Worm (Caenorhabditis elegans) whole organism, late embryonic: ENCODE results near the gene F37A8.1.
A peak's percentile ranks its signal among the peaks of the same experiment; 100 is the strongest.

Source experiments
- K02D7.2 ChIP-seq: sonication (generic microtip); optimal IDR thresholded peaks from 2 replicates; lab custom pipeline; 2017; ENCODE audit warnings: mild to moderate bottlenecking, missing genetic modification characterization, missing compliant biosample characterization
- ama-1 ChIP-seq: fragments of 150-350 bp; optimal IDR thresholded peaks from 2 replicates; lab custom pipeline; 2014
- ceh-14 ChIP-seq: sonication (generic microtip); optimal IDR thresholded peaks from 2 replicates; lab custom pipeline; 2016; ENCODE audit warnings: missing genotype, missing genetic modification characterization, missing compliant biosample characterization
- ceh-18 ChIP-seq: sonication (generic microtip); optimal IDR thresholded peaks from 2 replicates; lab custom pipeline; 2016; ENCODE audit warnings: missing genetic modification characterization, missing compliant biosample characterization
- ceh-19 ChIP-seq: fragments of 200-800 bp; sonication (Bioruptor generic); optimal IDR thresholded peaks from 2 replicates; lab custom pipeline; 2018; ENCODE audit warnings: mild to moderate bottlenecking, missing genetic modification characterization, missing compliant biosample characterization
- ceh-2 ChIP-seq: sonication (generic microtip); optimal IDR thresholded peaks from 2 replicates; lab custom pipeline; 2016; ENCODE audit warnings: missing genotype, missing genetic modification characterization, missing compliant biosample characterization
- ceh-22 ChIP-seq: sonication (generic microtip); optimal IDR thresholded peaks from 2 replicates; lab custom pipeline; 2017; ENCODE audit warnings: missing biosample characterization, missing genetic modification characterization
- ceh-30 ChIP-seq: fragments of 150-350 bp; optimal IDR thresholded peaks from 2 replicates; lab custom pipeline; 2014; ENCODE audit warnings: missing biosample characterization, missing genetic modification characterization
- ceh-31 ChIP-seq: sonication (generic microtip); optimal IDR thresholded peaks from 2 replicates; lab custom pipeline; 2016; ENCODE audit warnings: missing genetic modification characterization, missing compliant biosample characterization
- ceh-45 ChIP-seq: fragments of 200-800 bp; sonication (Bioruptor generic); IDR thresholded peaks from 2 replicates; pipeline ENCODE4 v1.3.6; 2022; ENCODE audit warnings: missing genetic modification reagents, missing genetic modification characterization, missing compliant biosample characterization
- ceh-48 ChIP-seq: sonication (generic microtip); optimal IDR thresholded peaks from 2 replicates; lab custom pipeline; 2016; ENCODE audit warnings: missing genetic modification characterization, inconsistent platforms, missing compliant biosample characterization
- ceh-9 ChIP-seq: sonication (generic microtip); optimal IDR thresholded peaks from 2 replicates; lab custom pipeline; 2016; ENCODE audit warnings: mild to moderate bottlenecking, missing genetic modification characterization, inconsistent platforms, missing compliant biosample characterization
- che-1 ChIP-seq: sonication (generic microtip); optimal IDR thresholded peaks from 2 replicates; lab custom pipeline; 2016; ENCODE audit warnings: mild to moderate bottlenecking, missing genetic modification characterization, missing compliant biosample characterization
- dve-1 ChIP-seq: sonication (generic microtip); optimal IDR thresholded peaks from 2 replicates; lab custom pipeline; 2017; ENCODE audit warnings: antibody characterized with exemption, mild to moderate bottlenecking, missing genetic modification characterization, missing compliant biosample characterization
- elt-2 ChIP-seq: sonication (generic microtip); optimal IDR thresholded peaks from 2 replicates; lab custom pipeline; 2016; ENCODE audit warnings: missing genetic modification reagents, missing genetic modification characterization, missing compliant biosample characterization
- elt-4 ChIP-seq: sonication (generic microtip); optimal IDR thresholded peaks from 2 replicates; lab custom pipeline; 2016; ENCODE audit warnings: missing genetic modification characterization, missing compliant biosample characterization
- ets-4 ChIP-seq: sonication (generic microtip); optimal IDR thresholded peaks from 2 replicates; lab custom pipeline; 2016; ENCODE audit warnings: missing genetic modification characterization, missing compliant biosample characterization
- eyg-1 ChIP-seq: sonication (generic microtip); optimal IDR thresholded peaks from 2 replicates; lab custom pipeline; 2016; ENCODE audit warnings: missing genotype, missing genetic modification characterization, missing compliant biosample characterization
- fkh-10 ChIP-seq: fragments of 150-350 bp; optimal IDR thresholded peaks from 2 replicates; lab custom pipeline; 2014; ENCODE audit warnings: missing biosample characterization, missing genetic modification reagents, missing genetic modification characterization
- fkh-6 ChIP-seq: sonication (generic microtip); optimal IDR thresholded peaks from 2 replicates; lab custom pipeline; 2016; ENCODE audit warnings: missing genetic modification characterization, missing compliant biosample characterization
- gmeb-2 ChIP-seq: sonication (generic microtip); optimal IDR thresholded peaks from 2 replicates; lab custom pipeline; 2016; ENCODE audit warnings: missing genetic modification characterization, inconsistent platforms, missing compliant biosample characterization
- hlh-13 ChIP-seq: fragments of 200-800 bp; sonication (Bioruptor generic); optimal IDR thresholded peaks from 2 replicates; lab custom pipeline; 2018; ENCODE audit warnings: mild to moderate bottlenecking, missing genetic modification characterization, missing compliant biosample characterization
- hlh-30 ChIP-seq: sonication (generic microtip); optimal IDR thresholded peaks from 2 replicates; lab custom pipeline; 2017; ENCODE audit warnings: antibody characterized with exemption, missing genetic modification characterization, missing compliant biosample characterization; ENCODE audit not compliant: insufficient read depth
- lim-6 ChIP-seq: sonication (generic microtip); optimal IDR thresholded peaks from 2 replicates; lab custom pipeline; 2016; ENCODE audit warnings: missing genetic modification characterization, missing compliant biosample characterization
- madf-2 ChIP-seq: sonication (generic microtip); optimal IDR thresholded peaks from 2 replicates; lab custom pipeline; 2017; ENCODE audit warnings: missing genetic modification characterization, missing compliant biosample characterization
- mec-3 ChIP-seq: sonication (generic microtip); optimal IDR thresholded peaks from 2 replicates; lab custom pipeline; 2016; ENCODE audit warnings: borderline replicate concordance, missing genetic modification characterization, missing compliant biosample characterization
- nfya-1 ChIP-seq: sonication (generic microtip); optimal IDR thresholded peaks from 2 replicates; lab custom pipeline; 2017; ENCODE audit warnings: missing genetic modification characterization, mild to moderate bottlenecking, missing compliant biosample characterization, antibody characterized with exemption, moderate library complexity
- nhr-11 ChIP-seq: fragments of 150-350 bp; optimal IDR thresholded peaks from 2 replicates; lab custom pipeline; 2014; ENCODE audit warnings: missing biosample characterization, missing genetic modification characterization
- nhr-232 ChIP-seq: sonication (generic microtip); optimal IDR thresholded peaks from 2 replicates; lab custom pipeline; 2016; ENCODE audit warnings: missing genetic modification characterization, missing compliant biosample characterization
- pat-9 ChIP-seq: fragments of 200-800 bp; sonication (Bioruptor generic); optimal IDR thresholded peaks from 2 replicates; lab custom pipeline; 2018; ENCODE audit warnings: mild to moderate bottlenecking, missing genetic modification characterization, moderate library complexity, missing compliant biosample characterization
- pax-1 ChIP-seq: fragments of 150-350 bp; optimal IDR thresholded peaks from 2 replicates; lab custom pipeline; 2014; ENCODE audit warnings: missing biosample characterization, missing genetic modification characterization
- pha-2 ChIP-seq: sonication (generic microtip); optimal IDR thresholded peaks from 2 replicates; lab custom pipeline; 2017; ENCODE audit warnings: mild to moderate bottlenecking, missing genetic modification characterization, missing compliant biosample characterization
- pqm-1 ChIP-seq: sonication (generic microtip); optimal IDR thresholded peaks from 2 replicates; lab custom pipeline; 2016; ENCODE audit warnings: missing genetic modification characterization, missing compliant biosample characterization
- ref-2 ChIP-seq: sonication (generic microtip); optimal IDR thresholded peaks from 2 replicates; lab custom pipeline; 2016; ENCODE audit warnings: missing genetic modification characterization, missing compliant biosample characterization
- rnt-1 ChIP-seq: sonication (generic microtip); optimal IDR thresholded peaks from 2 replicates; lab custom pipeline; 2016; ENCODE audit warnings: missing genetic modification characterization, missing compliant biosample characterization
- sox-2 ChIP-seq: fragments of 200-800 bp; sonication (Bioruptor generic); IDR thresholded peaks from 2 replicates; pipeline ENCODE4 v1.3.6; 2022; ENCODE audit warnings: missing genetic modification reagents, missing genetic modification characterization, missing compliant biosample characterization
- syd-9 ChIP-seq: sonication (generic microtip); optimal IDR thresholded peaks from 2 replicates; lab custom pipeline; 2016; ENCODE audit warnings: mild to moderate bottlenecking, missing genetic modification characterization, moderate library complexity, missing compliant biosample characterization
- tbx-7 ChIP-seq: sonication (generic microtip); optimal IDR thresholded peaks from 2 replicates; lab custom pipeline; 2016; ENCODE audit warnings: missing genotype, missing genetic modification characterization, missing compliant biosample characterization
- unc-3 ChIP-seq, 2 experiments: fragments of 200-800 bp in 1 of 2; sonication (Bioruptor generic) in 1 of 2; sonication (generic microtip) in 1 of 2; conservative IDR thresholded peaks in 1 of 2; optimal IDR thresholded peaks in 1 of 2; 2 replicates each; pipeline versions ENCODE4 v1.3.6 to Lab custom; 2016 to 2022; ENCODE audit warnings: missing compliant biosample characterization in 2 of 2, missing genetic modification characterization in 2 of 2, missing genetic modification reagents in 1 of 2
- unc-42 ChIP-seq: sonication (generic microtip); optimal IDR thresholded peaks from 2 replicates; lab custom pipeline; 2016; ENCODE audit warnings: missing genotype, missing genetic modification characterization, missing compliant biosample characterization
- unc-55 ChIP-seq: sonication (generic microtip); optimal IDR thresholded peaks from 2 replicates; lab custom pipeline; 2017; ENCODE audit warnings: missing biosample characterization, missing genetic modification reagents, missing genetic modification characterization
- unc-86 ChIP-seq: sonication (generic microtip); optimal IDR thresholded peaks from 2 replicates; lab custom pipeline; 2016; ENCODE audit warnings: missing genetic modification characterization, missing compliant biosample characterization
- ztf-16 ChIP-seq: sonication (generic microtip); optimal IDR thresholded peaks from 2 replicates; lab custom pipeline; 2017; ENCODE audit warnings: missing genetic modification characterization, missing compliant biosample characterization

F37A8.1 gene

ce11 chrIII:3928136-3928535 lies at the start of gene F37A8.1:
TSS of gene F37A8.1 (plus strand) at chrIII:3928436.
- TF ChIP-seq fkh-10 (no peak), pat-9 (no peak), sox-2 (GFP tag; lab: Robert Waterston, UW) (no peak), gmeb-2 (tag; lab: Kevin White, UChicago) (no peak), syd-9 (tag; lab: Kevin White, UChicago) (no peak), ama-1 (lab: Kevin White, UChicago) (no peak), hlh-30 (tag; lab: Kevin White, UChicago) (no peak), K02D7.2 (tag; lab: Kevin White, UChicago) (no peak), elt-4 (tag; lab: Kevin White, UChicago) (no peak)

ce11 chrIII:3878986-3879756 lies 49.1 kb upstream of the F37A8.1 start:
- TF ChIP-seq hlh-30 (tag; lab: Kevin White, UChicago) (no peak), fkh-6 (tag; lab: Kevin White, UChicago) (no peak), hlh-13 (GFP tag; lab: Kevin White, UChicago) (no peak), che-1 (tag; lab: Kevin White, UChicago) (no peak), pax-1 (tag; lab: Kevin White, UChicago) (no peak), ztf-16 (tag; lab: Kevin White, UChicago) (no peak), ceh-19 (GFP tag; lab: Kevin White, UChicago) (no peak), pha-2 (no peak), nfya-1 (tag; lab: Kevin White, UChicago) (no peak), unc-3 (GFP tag; conservative IDR thresholded peaks at IDR 0.05; lab: Robert Waterston, UW) (no peak), unc-3 (tag; optimal IDR thresholded peaks at IDR 0.05; lab: Kevin White, UChicago) (no peak), ama-1 (lab: Kevin White, UChicago) (no peak), elt-2 (no peak), ceh-45 (no peak), ceh-48 (tag; lab: Kevin White, UChicago) (no peak), ceh-22 (tag; lab: Kevin White, UChicago) (no peak), eyg-1 (no peak), ceh-18 (tag; lab: Kevin White, UChicago) (no peak), unc-55 (GFP tag; lab: Kevin White, UChicago) (no peak)
- TF ChIP-seq, all 69 proteins: peak for 0

ce11 chrIII:3883146-3883545 lies 45.1 kb upstream of the F37A8.1 start:
- TF ChIP-seq dve-1 (tag; lab: Kevin White, UChicago) (no peak), unc-42 (tag; lab: Kevin White, UChicago) (peak; percentile 1)

ce11 chrIII:3887586-3887985 lies 40.6 kb upstream of the F37A8.1 start:
- TF ChIP-seq unc-86 (tag; lab: Kevin White, UChicago) (no peak), lim-6 (no peak), ztf-16 (tag; lab: Kevin White, UChicago) (no peak), ceh-31 (tag; lab: Kevin White, UChicago) (no peak), tbx-7 (tag; lab: Kevin White, UChicago) (no peak), sox-2 (GFP tag; lab: Robert Waterston, UW) (no peak)

ce11 chrIII:3889896-3890295 lies 38.3 kb upstream of the F37A8.1 start:
- no peak for TF ChIP-seq ceh-18 (tag; lab: Kevin White, UChicago)
- no peak for TF ChIP-seq ceh-14
- TF ChIP-seq nhr-11 = no peak
- TF ChIP-seq hlh-30 (tag; lab: Kevin White, UChicago) = no peak
- no peak for TF ChIP-seq mec-3 (tag; lab: Kevin White, UChicago)
- no peak for TF ChIP-seq nhr-232
- TF ChIP-seq ceh-2 = no peak
- TF ChIP-seq rnt-1 (tag; lab: Kevin White, UChicago) = no peak
- no peak for TF ChIP-seq pqm-1 (tag; lab: Kevin White, UChicago)
- no peak for TF ChIP-seq ets-4 (tag; lab: Kevin White, UChicago)
- TF ChIP-seq ceh-9 (tag; lab: Kevin White, UChicago) = no peak
- no peak for TF ChIP-seq madf-2
- no peak for TF ChIP-seq ceh-30 (tag; lab: Kevin White, UChicago)
- no peak for TF ChIP-seq che-1 (tag; lab: Kevin White, UChicago)
- TF ChIP-seq ref-2 (tag; lab: Kevin White, UChicago) = no peak
- TF ChIP-seq eyg-1 = no peak
- no peak for TF ChIP-seq pax-1 (tag; lab: Kevin White, UChicago)
